Worm (Caenorhabditis elegans) whole organism, young adult: Measurements from ENCODE around the gene B0244.4.

Source experiments
- B0261.1 ChIP-seq: sonication (generic microtip); optimal IDR thresholded peaks from 2 replicates; lab custom pipeline; 2016; ENCODE audit warnings: mild to moderate bottlenecking, missing genetic modification characterization, moderate library complexity, missing compliant biosample characterization
- D2030.7 ChIP-seq: fragments of 200-800 bp; sonication (Bioruptor generic); IDR thresholded peaks from 2 replicates; pipeline ENCODE4 v1.3.6; 2022; ENCODE audit warnings: missing genetic modification reagents, missing genetic modification characterization, missing compliant biosample characterization
- F37B4.10 ChIP-seq: fragments of 200-800 bp; sonication (Bioruptor generic); IDR thresholded peaks from 2 replicates; pipeline ENCODE4 v1.3.6; 2022; ENCODE audit warnings: missing genetic modification characterization, missing compliant biosample characterization
- F52B5.7 ChIP-seq: sonication (generic microtip); optimal IDR thresholded peaks from 2 replicates; lab custom pipeline; 2016; ENCODE audit warnings: mild to moderate bottlenecking, missing genetic modification characterization, missing compliant biosample characterization
- F57C9.4 ChIP-seq: sonication (generic microtip); optimal IDR thresholded peaks from 2 replicates; lab custom pipeline; 2017; ENCODE audit warnings: mild to moderate bottlenecking, missing genetic modification characterization, missing compliant biosample characterization
- Y53F4B.3 ChIP-seq: fragments of 200-800 bp; sonication (Bioruptor generic); IDR thresholded peaks from 2 replicates; pipeline ENCODE4 v1.3.6; 2022; ENCODE audit warnings: missing genetic modification reagents, missing genetic modification characterization, missing compliant biosample characterization
- Y53G8AR.9 ChIP-seq: fragments of 200-800 bp; sonication (Bioruptor generic); conservative IDR thresholded peaks from 2 replicates; pipeline ENCODE4 v1.3.6; 2022; ENCODE audit warnings: missing genetic modification reagents, missing genetic modification characterization, missing compliant biosample characterization
- Y56A3A.18 ChIP-seq: fragments of 200-800 bp; sonication (Bioruptor generic); IDR thresholded peaks from 2 replicates; pipeline ENCODE4 v1.3.6; 2022; ENCODE audit warnings: missing genetic modification reagents, missing genetic modification characterization, missing compliant biosample characterization
- Y67H2A.10 ChIP-seq: fragments of 200-800 bp; sonication (Bioruptor generic); conservative IDR thresholded peaks from 2 replicates; pipeline ENCODE4 v1.3.6; 2022; ENCODE audit warnings: missing genetic modification reagents, missing genetic modification characterization, missing compliant biosample characterization
- ZK185.1 ChIP-seq: sonication (generic microtip); optimal IDR thresholded peaks from 2 replicates; lab custom pipeline; 2016; ENCODE audit warnings: mild to moderate bottlenecking, missing genetic modification characterization, missing compliant biosample characterization; ENCODE audit not compliant: poor library complexity, severe bottlenecking
- akir-1 ChIP-seq: fragments of 200-800 bp; sonication (Bioruptor generic); optimal IDR thresholded peaks from 2 replicates; lab custom pipeline; 2018; ENCODE audit warnings: mild to moderate bottlenecking, missing genetic modification characterization, moderate library complexity, missing compliant biosample characterization
- ama-1 ChIP-seq, 3 experiments: fragments of 150-350 bp in 1 of 3; sonication (generic microtip) in 2 of 3; optimal IDR thresholded peaks; 2 replicates each; lab custom pipeline; 2014 to 2018; ENCODE audit warnings: missing biosample characterization in 2 of 3, missing genetic modification characterization in 2 of 3, missing genetic modification reagents in 2 of 3
- aptf-2 ChIP-seq: fragments of 200-800 bp; sonication (Bioruptor generic); conservative IDR thresholded peaks from 2 replicates; pipeline ENCODE4 v1.3.6; 2022; ENCODE audit warnings: missing genetic modification reagents, missing genetic modification characterization, missing compliant biosample characterization
- atf-7 ChIP-seq: sonication (generic microtip); optimal IDR thresholded peaks from 2 replicates; lab custom pipeline; 2017; ENCODE audit warnings: mild to moderate bottlenecking, missing genetic modification characterization, missing compliant biosample characterization
- attf-6 ChIP-seq: fragments of 200-800 bp; sonication (Bioruptor generic); IDR thresholded peaks from 2 replicates; pipeline ENCODE4 v1.3.6; 2022; ENCODE audit warnings: missing genetic modification reagents, missing genetic modification characterization, missing compliant biosample characterization
- cebp-1 ChIP-seq, 2 experiments: fragments of 200-800 bp in 1 of 2; sonication (Bioruptor generic) in 1 of 2; sonication (generic microtip) in 1 of 2; IDR thresholded peaks in 1 of 2; optimal IDR thresholded peaks in 1 of 2; 2 replicates each; pipeline versions ENCODE4 v1.3.6 to Lab custom; 2017 to 2022; ENCODE audit warnings: missing compliant biosample characterization in 2 of 2, missing genetic modification characterization in 2 of 2, mild to moderate bottlenecking in 1 of 2, missing genetic modification reagents in 1 of 2, moderate library complexity in 1 of 2
- ceh-27 ChIP-seq: fragments of 200-800 bp; sonication (Bioruptor generic); optimal IDR thresholded peaks from 2 replicates; lab custom pipeline; 2018; ENCODE audit warnings: mild to moderate bottlenecking, missing genetic modification characterization, moderate library complexity, missing compliant biosample characterization
- ceh-40 ChIP-seq: fragments of 200-800 bp; sonication (Bioruptor generic); IDR thresholded peaks from 2 replicates; pipeline ENCODE4 v1.3.6; 2022; ENCODE audit warnings: missing genetic modification characterization, missing compliant biosample characterization
- ceh-91 ChIP-seq: fragments of 200-800 bp; sonication (Bioruptor generic); IDR thresholded peaks from 2 replicates; pipeline ENCODE4 v1.3.6; 2022; ENCODE audit warnings: missing genetic modification reagents, missing genetic modification characterization, missing compliant biosample characterization
- die-1 ChIP-seq: sonication (generic microtip); optimal IDR thresholded peaks from 2 replicates; lab custom pipeline; 2016; ENCODE audit warnings: missing genotype, mild to moderate bottlenecking, missing genetic modification characterization, missing compliant biosample characterization
- dox-1 ChIP-seq: fragments of 200-800 bp; sonication (Bioruptor generic); IDR thresholded peaks from 2 replicates; pipeline ENCODE4 v1.3.6; 2022; ENCODE audit warnings: missing genetic modification reagents, missing genetic modification characterization, missing compliant biosample characterization
- egl-18 ChIP-seq: fragments of 200-800 bp; sonication (Bioruptor generic); IDR thresholded peaks from 2 replicates; pipeline ENCODE4 v1.3.6; 2022; ENCODE audit warnings: missing genetic modification reagents, missing genetic modification characterization, missing compliant biosample characterization
- ets-4 ChIP-seq: fragments of 200-800 bp; sonication (Bioruptor generic); optimal IDR thresholded peaks from 2 replicates; lab custom pipeline; 2018; ENCODE audit warnings: mild to moderate bottlenecking, missing genetic modification characterization, missing compliant biosample characterization
- gei-17 ChIP-seq: fragments of 200-800 bp; sonication (Bioruptor generic); optimal IDR thresholded peaks from 2 replicates; lab custom pipeline; 2018; ENCODE audit warnings: mild to moderate bottlenecking, missing genetic modification characterization, missing compliant biosample characterization
- hlh-26 ChIP-seq: fragments of 200-800 bp; sonication (Bioruptor generic); conservative IDR thresholded peaks from 2 replicates; pipeline ENCODE4 v1.3.6; 2022; ENCODE audit warnings: missing genetic modification reagents, missing genetic modification characterization, missing compliant biosample characterization
- hmg-20 ChIP-seq: fragments of 200-800 bp; sonication (Bioruptor generic); IDR thresholded peaks from 2 replicates; pipeline ENCODE4 v1.3.6; 2022; ENCODE audit warnings: missing genetic modification reagents, missing genetic modification characterization, missing compliant biosample characterization
- lin-35 ChIP-seq, 3 experiments: fragments of 150-350 bp in 2 of 3; sonication (generic microtip) in 1 of 3; optimal IDR thresholded peaks; 2 replicates each; lab custom pipeline; 2014 to 2018; ENCODE audit warnings: missing biosample characterization in 3 of 3, missing genetic modification characterization in 3 of 3, missing genetic modification reagents in 3 of 3
- madf-6 ChIP-seq: fragments of 200-800 bp; sonication (Bioruptor generic); IDR thresholded peaks from 2 replicates; pipeline ENCODE4 v1.3.6; 2022; ENCODE audit warnings: missing genetic modification reagents, missing genetic modification characterization, missing compliant biosample characterization
- madf-8 ChIP-seq: fragments of 200-800 bp; sonication (Bioruptor generic); conservative IDR thresholded peaks from 2 replicates; pipeline ENCODE4 v1.3.6; 2022; ENCODE audit warnings: missing genetic modification reagents, missing genetic modification characterization, missing compliant biosample characterization
- nhr-120 ChIP-seq: fragments of 200-800 bp; sonication (Bioruptor generic); IDR thresholded peaks from 2 replicates; pipeline ENCODE4 v1.3.6; 2022; ENCODE audit warnings: missing genetic modification characterization, missing compliant biosample characterization
- nhr-90 ChIP-seq: sonication (generic microtip); optimal IDR thresholded peaks from 2 replicates; lab custom pipeline; 2016; ENCODE audit warnings: missing genotype, mild to moderate bottlenecking, missing genetic modification characterization, missing compliant biosample characterization
- pbrm-1 ChIP-seq: fragments of 200-800 bp; sonication (Bioruptor generic); IDR thresholded peaks from 2 replicates; pipeline ENCODE4 v1.3.6; 2022; ENCODE audit warnings: missing genetic modification reagents, missing genetic modification characterization, missing compliant biosample characterization
- pha-4 ChIP-seq: fragments of 150-350 bp; sonication (generic microtip); optimal IDR thresholded peaks from 2 replicates; lab custom pipeline; 2014; ENCODE audit warnings: missing biosample characterization, missing genetic modification reagents, missing genetic modification characterization
- rcor-1 ChIP-seq: fragments of 200-800 bp; sonication (Bioruptor generic); IDR thresholded peaks from 2 replicates; pipeline ENCODE4 v1.3.6; 2022; ENCODE audit warnings: missing genetic modification reagents, missing genetic modification characterization, missing compliant biosample characterization
- repo-1 ChIP-seq: sonication (generic microtip); optimal IDR thresholded peaks from 2 replicates; lab custom pipeline; 2017; ENCODE audit warnings: mild to moderate bottlenecking, missing genetic modification characterization, missing compliant biosample characterization
- snpc-1.1 ChIP-seq: sonication (generic microtip); optimal IDR thresholded peaks from 2 replicates; lab custom pipeline; 2017; ENCODE audit warnings: missing genetic modification characterization, mild to moderate bottlenecking, missing compliant biosample characterization, antibody characterized with exemption, moderate library complexity, missing genotype, missing genetic modification reagents; ENCODE audit not compliant: insufficient read depth
- snpc-1.3 ChIP-seq: sonication (generic microtip); optimal IDR thresholded peaks from 2 replicates; lab custom pipeline; 2017; ENCODE audit warnings: missing genetic modification characterization, mild to moderate bottlenecking, missing compliant biosample characterization, antibody characterized with exemption, moderate library complexity, missing genotype, missing genetic modification reagents; ENCODE audit not compliant: insufficient read depth
- sptf-2 ChIP-seq: fragments of 200-800 bp; sonication (Bioruptor generic); optimal IDR thresholded peaks from 2 replicates; lab custom pipeline; 2018; ENCODE audit warnings: mild to moderate bottlenecking, missing genetic modification characterization, missing compliant biosample characterization
- tbx-9 ChIP-seq: sonication (generic microtip); optimal IDR thresholded peaks from 2 replicates; lab custom pipeline; 2016; ENCODE audit warnings: borderline replicate concordance, missing genetic modification characterization, inconsistent platforms, missing compliant biosample characterization
- unc-62 ChIP-seq: fragments of 150-350 bp; optimal IDR thresholded peaks from 2 replicates; lab custom pipeline; 2014; ENCODE audit warnings: missing biosample characterization, missing genetic modification reagents, missing genetic modification characterization
- xnd-1 ChIP-seq: sonication (generic microtip); optimal IDR thresholded peaks from 2 replicates; lab custom pipeline; 2016; ENCODE audit warnings: missing genotype, missing genetic modification reagents, missing genetic modification characterization, missing compliant biosample characterization
- zfh-2 ChIP-seq: fragments of 200-800 bp; sonication (Bioruptor generic); conservative IDR thresholded peaks from 2 replicates; pipeline ENCODE4 v1.3.6; 2022; ENCODE audit warnings: missing genetic modification reagents, missing genetic modification characterization, missing compliant biosample characterization
- zim-3 ChIP-seq: sonication (generic microtip); optimal IDR thresholded peaks from 2 replicates; lab custom pipeline; 2017; ENCODE audit warnings: mild to moderate bottlenecking, missing genetic modification characterization, moderate library complexity, missing compliant biosample characterization
- ztf-22 ChIP-seq: fragments of 200-800 bp; sonication (Bioruptor generic); optimal IDR thresholded peaks from 2 replicates; lab custom pipeline; 2018; ENCODE audit warnings: mild to moderate bottlenecking, missing genetic modification characterization, moderate library complexity, missing compliant biosample characterization
- ztf-6 ChIP-seq: fragments of 200-800 bp; sonication (Bioruptor generic); IDR thresholded peaks from 2 replicates; pipeline ENCODE4 v1.3.6; 2022; ENCODE audit warnings: missing genetic modification reagents, missing genetic modification characterization, missing compliant biosample characterization

B0244.4 gene

ce11 chrIII:5760721-5761120, 13.4 kb downstream of the B0244.4 start:
- TF ChIP-seq repo-1 (no peak), egl-18 (GFP tag; lab: Robert Waterston, UW) (no peak), ztf-6 (no peak)

- TF ChIP-seq lin-35 (GFP tag; optimal IDR thresholded peaks at IDR 0.05; lab: Kevin White, UChicago) = no peak
- no peak for TF ChIP-seq zim-3 (tag; lab: Kevin White, UChicago)
- TF ChIP-seq nhr-90 = peak; percentile 50
- no peak for TF ChIP-seq F37B4.10 (GFP tag; lab: Robert Waterston, UW)
- TF ChIP-seq madf-6 (GFP tag; lab: Robert Waterston, UW) = peak; percentile 61
- no peak for TF ChIP-seq xnd-1 (tag; lab: Kevin White, UChicago)
- TF ChIP-seq F52B5.7 (tag; lab: Kevin White, UChicago) = no peak
- no peak for TF ChIP-seq madf-8
- no peak for TF ChIP-seq ceh-91 (GFP tag; lab: Robert Waterston, UW)
- no peak for TF ChIP-seq aptf-2
- TF ChIP-seq attf-6 (GFP tag; lab: Robert Waterston, UW) = no peak
- no peak for TF ChIP-seq gei-17 (GFP tag; lab: Kevin White, UChicago)
- no peak for TF ChIP-seq tbx-9 (tag; lab: Kevin White, UChicago)
- no peak for TF ChIP-seq Y53F4B.3 (GFP tag; lab: Robert Waterston, UW)
- peak; percentile 58 for TF ChIP-seq die-1
- TF ChIP-seq ets-4 = no peak
- TF ChIP-seq F57C9.4 = no peak
- no peak for TF ChIP-seq nhr-120 (GFP tag; lab: Robert Waterston, UW)
- TF ChIP-seq D2030.7 (GFP tag; lab: Robert Waterston, UW) = peak; percentile 71; the same call in 1 of the 2 replicates
- TF ChIP-seq egl-18 (GFP tag; lab: Robert Waterston, UW) = no peak
- TF ChIP-seq unc-62 (GFP tag; lab: Kevin White, UChicago) = no peak
- 0 out of 2 replicates have a peak, but pooled peaks have one; percentile 45 for TF ChIP-seq pbrm-1 (GFP tag; lab: Robert Waterston, UW)
- no peak for TF ChIP-seq hmg-20
- no peak for TF ChIP-seq ztf-22 (GFP tag; lab: Kevin White, UChicago)
- no peak for TF ChIP-seq hlh-26
- peak; percentile 75 for TF ChIP-seq snpc-1.3 (tag; lab: Kevin White, UChicago)
- TF ChIP-seq ceh-40 (GFP tag; lab: Robert Waterston, UW) = 0 out of 2 replicates have a peak, but pooled peaks have one; percentile 50
- no peak for TF ChIP-seq ama-1 (optimal IDR thresholded peaks at IDR 0.05; lab: Kevin White, UChicago)
- TF ChIP-seq ama-1 (GFP tag; optimal IDR thresholded peaks at IDR 0.05; lab: Kevin White, UChicago) = peak in 1 of 2 experiments; percentile 48
- TF ChIP-seq rcor-1 (GFP tag; lab: Robert Waterston, UW) = 0 out of 2 replicates have a peak, but pooled peaks have one; percentile 19
- no peak for TF ChIP-seq sptf-2 (GFP tag; lab: Kevin White, UChicago)
- peak; percentile 7 for TF ChIP-seq snpc-1.1 (tag; lab: Kevin White, UChicago)
- TF ChIP-seq B0261.1 = peak; percentile 81
- peak; percentile 52 for TF ChIP-seq ZK185.1 (tag; lab: Kevin White, UChicago)
- TF ChIP-seq atf-7 (tag; lab: Kevin White, UChicago) = peak; percentile 29
- TF ChIP-seq akir-1 = no peak
- TF ChIP-seq cebp-1 (GFP tag; IDR thresholded peaks at IDR 0.05; lab: Robert Waterston, UW) = no peak
- peak; percentile 31 for TF ChIP-seq cebp-1 (tag; optimal IDR thresholded peaks at IDR 0.05; lab: Kevin White, UChicago)
- TF ChIP-seq Y67H2A.10 (GFP tag; lab: Robert Waterston, UW) = no peak
- TF ChIP-seq pha-4 (tag; lab: Kevin White, UChicago) = no peak
- TF ChIP-seq Y53G8AR.9 (GFP tag; lab: Robert Waterston, UW) = no peak; the same call in 1 of the 2 replicates
- TF ChIP-seq Y56A3A.18 (GFP tag; lab: Robert Waterston, UW) = 0 out of 2 replicates have a peak, but pooled peaks have one; percentile 44
- peak; percentile 37; the same call in 1 of the 2 replicates for TF ChIP-seq zfh-2
- no peak for TF ChIP-seq ceh-27 (GFP tag; lab: Kevin White, UChicago)
- peak; percentile 55 for TF ChIP-seq dox-1 (GFP tag; lab: Robert Waterston, UW)
These were observed 14.6 kb downstream of the B0244.4 start for ce11 chrIII:5761886-5762285.
